Worm (Caenorhabditis elegans) whole organism, L1 larva: Measurements from ENCODE around the gene C10F3.7.
A peak's percentile ranks its signal among the peaks of the same experiment; 100 is the strongest.

Experiments
- blmp-1 ChIP-seq: fragments of 150-350 bp; optimal IDR thresholded peaks from 2 replicates; lab custom pipeline; 2014; ENCODE audit warnings: missing biosample characterization, missing genetic modification characterization
- egl-27 ChIP-seq, 2 experiments: fragments of 150-350 bp in 1 of 2; sonication (generic microtip); optimal IDR thresholded peaks; 3 replicates each; lab custom pipeline; 2017 to 2018; ENCODE audit warnings: missing biosample characterization in 2 of 2, missing genetic modification characterization in 2 of 2, missing genetic modification reagents in 2 of 2
- ets-5 ChIP-seq: fragments of 200-800 bp; sonication (Bioruptor generic); IDR thresholded peaks from 2 replicates; pipeline ENCODE4 v1.3.6; 2022; ENCODE audit warnings: missing genetic modification characterization, missing compliant biosample characterization
- fkh-10 ChIP-seq: sonication (generic microtip); optimal IDR thresholded peaks from 2 replicates; lab custom pipeline; 2017; ENCODE audit warnings: missing biosample characterization, missing genetic modification reagents, missing genetic modification characterization
- nhr-11 ChIP-seq: fragments of 150-350 bp; optimal IDR thresholded peaks from 2 replicates; lab custom pipeline; 2014; ENCODE audit warnings: missing biosample characterization, missing genetic modification characterization
- nhr-76 ChIP-seq: sonication (generic microtip); optimal IDR thresholded peaks from 2 replicates; lab custom pipeline; 2017; ENCODE audit warnings: missing biosample characterization, missing genetic modification characterization
- sox-4 ChIP-seq: sonication (generic microtip); optimal IDR thresholded peaks from 2 replicates; lab custom pipeline; 2016; ENCODE audit warnings: missing genetic modification characterization, missing compliant biosample characterization
- ztf-11 ChIP-seq, 2 experiments: sonication (generic microtip); optimal IDR thresholded peaks; 2 replicates each; lab custom pipeline; 2016 to 2017; ENCODE audit warnings: missing genetic modification characterization in 2 of 2, missing biosample characterization in 1 of 2, missing compliant biosample characterization in 1 of 2

DNA sequence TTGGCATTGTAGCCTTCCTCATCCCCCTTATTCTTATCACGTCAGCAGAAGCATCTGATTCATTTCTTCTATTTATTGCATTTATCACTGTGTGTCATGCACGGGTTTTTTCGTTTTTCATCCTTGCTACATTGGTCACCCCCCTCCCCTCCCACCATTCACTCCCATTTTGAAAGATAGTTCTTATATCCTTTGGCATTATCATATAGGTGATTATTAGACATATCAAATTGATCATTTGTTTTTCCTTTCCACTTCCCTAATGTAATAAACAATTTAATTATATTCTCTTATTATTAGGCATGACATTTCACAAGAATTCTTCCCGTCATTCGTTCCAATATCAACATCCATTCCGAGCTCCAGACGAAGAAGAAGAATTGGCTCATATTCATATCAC is 35.5 kb downstream of the C10F3.7 start, which contains the start of gene M03F8.1:
- TF ChIP-seq ets-5 (GFP tag; lab: Robert Waterston, UW), result no peak
- no peak for TF ChIP-seq ztf-11 (tag; optimal IDR thresholded peaks at IDR 0.05; lab: Kevin White, UChicago)
- TF ChIP-seq sox-4 (tag; lab: Kevin White, UChicago), result no peak
- TF ChIP-seq fkh-10 (GFP tag; lab: Kevin White, UChicago), result no peak
- TF ChIP-seq blmp-1 (tag; lab: Kevin White, UChicago), result peak; percentile 31
- no peak for TF ChIP-seq nhr-11
- no peak for TF ChIP-seq egl-27 (tag; optimal IDR thresholded peaks at IDR 0.05; lab: Kevin White, UChicago)
- TF ChIP-seq nhr-76 (tag; lab: Kevin White, UChicago), result no peak
